Fruit fly (Drosophila melanogaster) whole organism, adult: Measurements from ENCODE around the gene CG4393.

Source experiments
- CG11617 ChIP-seq: fragments of 200-800 bp; sonication (Bioruptor generic); optimal IDR thresholded peaks from 2 replicates; lab custom pipeline; 2017; ENCODE audit warnings: mild to moderate bottlenecking, missing biosample characterization, missing genetic modification reagents, missing genetic modification characterization
- CG12768 ChIP-seq: fragments of 200-800 bp; sonication (Bioruptor generic); optimal IDR thresholded peaks from 2 replicates; lab custom pipeline; 2017; ENCODE audit warnings: missing biosample characterization, missing genetic modification characterization, mild to moderate bottlenecking, moderate library complexity, missing genetic modification reagents
- CG1620 ChIP-seq: fragments of 200-800 bp; sonication (Bioruptor generic); optimal IDR thresholded peaks from 2 replicates; lab custom pipeline; 2016; ENCODE audit warnings: missing biosample characterization, missing genetic modification characterization
- CG33017 ChIP-seq: fragments of 200-800 bp; sonication (Bioruptor generic); optimal IDR thresholded peaks from 2 replicates; lab custom pipeline; 2018; ENCODE audit warnings: missing biosample characterization, mild to moderate bottlenecking, missing genetic modification characterization, moderate library complexity
- CG5204 ChIP-seq: fragments of 200-800 bp; sonication (Bioruptor generic); optimal IDR thresholded peaks from 2 replicates; lab custom pipeline; 2016; ENCODE audit warnings: missing biosample characterization, missing genetic modification characterization
- CG7045 ChIP-seq: fragments of 200-800 bp; sonication (Bioruptor generic); optimal IDR thresholded peaks from 2 replicates; lab custom pipeline; 2017; ENCODE audit warnings: missing biosample characterization, mild to moderate bottlenecking, missing genetic modification characterization
- CG7101 ChIP-seq: fragments of 200-800 bp; sonication (Bioruptor generic); optimal IDR thresholded peaks from 2 replicates; lab custom pipeline; 2018; ENCODE audit warnings: missing biosample characterization, mild to moderate bottlenecking, missing genetic modification characterization, moderate library complexity
- Clk ChIP-seq: fragments of 200-800 bp; sonication (Bioruptor generic); optimal IDR thresholded peaks from 2 replicates; lab custom pipeline; 2017; ENCODE audit warnings: missing biosample characterization, missing genetic modification characterization
- Crg-1 ChIP-seq: fragments of 200-800 bp; sonication (Bioruptor generic); optimal IDR thresholded peaks from 2 replicates; lab custom pipeline; 2016; ENCODE audit warnings: missing biosample characterization, missing genetic modification characterization
- Hr96 ChIP-seq: fragments of 200-800 bp; sonication (Bioruptor generic); optimal IDR thresholded peaks from 2 replicates; lab custom pipeline; 2016; ENCODE audit warnings: missing biosample characterization, missing genetic modification characterization
- cnc ChIP-seq, 2 experiments: fragments of >200 bp; optimal IDR thresholded peaks; 2 replicates each; lab custom pipeline; 2017
- kay ChIP-seq: fragments of 200-800 bp; sonication (Bioruptor generic); peaks from one replicate; lab custom pipeline; 2016; ENCODE audit warnings: missing biosample characterization, missing genetic modification characterization, borderline replicate concordance
- ovo ChIP-seq: fragments of 200-800 bp; sonication (Bioruptor generic); optimal IDR thresholded peaks from 2 replicates; lab custom pipeline; 2016; ENCODE audit warnings: missing biosample characterization, missing genetic modification characterization
- tj ChIP-seq: fragments of 200-800 bp; sonication (Bioruptor generic); optimal IDR thresholded peaks from 3 replicates; lab custom pipeline; 2017; ENCODE audit warnings: missing biosample characterization, mild to moderate bottlenecking, missing genetic modification characterization, moderate library complexity

CG4393 gene

dm6 chr3R:23326292-23326691 is 58.3 kb downstream of the CG4393 start:
- TF ChIP-seq Clk (GFP tag; lab: Kevin White, UChicago): peak; percentile 6
- peak; percentile 26 for TF ChIP-seq CG33017
- no peak for TF ChIP-seq CG1620 (GFP tag; lab: Kevin White, UChicago)
- no peak for TF ChIP-seq CG11617 (GFP tag; lab: Kevin White, UChicago)
- no peak for TF ChIP-seq Hr96
- TF ChIP-seq kay (GFP tag; lab: Kevin White, UChicago): no peak
- peak; percentile 17 for TF ChIP-seq CG12768 (GFP tag; lab: Kevin White, UChicago)
- TF ChIP-seq tj (GFP tag; lab: Kevin White, UChicago): no peak
- no peak for TF ChIP-seq Crg-1
- no peak for TF ChIP-seq cnc (optimal IDR thresholded peaks at IDR 0.05; lab: Kevin White, UChicago)
- TF ChIP-seq CG5204: no peak
- TF ChIP-seq ovo: no peak
- no peak for TF ChIP-seq CG7045 (GFP tag; lab: Kevin White, UChicago)
- TF ChIP-seq CG7101: peak; percentile 36
